Fruit fly (Drosophila melanogaster): ENCODE results near the gene CG12655.
"Not testable (repeated sequence)": the region's sequence is repeated elsewhere in the genome, so short reads cannot be mapped to it uniquely, and the experiment has no call there.

CG12655 gene

dm6 chrX:19959353-19959969, at the start of gene CG12655:
Gene CG12655, minus strand, starts transcription at chrX:19959403.
- no peak for TF ChIP-seq CG8478 (optimal IDR thresholded peaks at IDR 0.05)
- TF ChIP-seq CTCF (optimal IDR thresholded peaks at IDR 0.05) = no peak

- TF ChIP-seq CTCF (optimal IDR thresholded peaks at IDR 0.05) (no peak), CG8478 (optimal IDR thresholded peaks at IDR 0.05) (no peak)
Measured at dm6 chrX:20001996-20002395, 42.8 kb upstream of the CG12655 start, which contains the start of gene lky. Gene lky, minus strand, starts transcription at chrX:20002096.

dm6 chrX:19964215-19964614, 5.0 kb upstream of the CG12655 start:
- TF ChIP-seq CTCF (optimal IDR thresholded peaks at IDR 0.05) = no peak
- TF ChIP-seq CG8478 (optimal IDR thresholded peaks at IDR 0.05) = no peak

dm6 chrX:19960881-19961347, 1.7 kb upstream of the CG12655 start, which contains the start of gene Nep3:
Gene Nep3, plus strand, starts transcription at chrX:19961297.
- TF ChIP-seq CTCF (optimal IDR thresholded peaks at IDR 0.05) (no peak), CG8478 (optimal IDR thresholded peaks at IDR 0.05) (no peak)

dm6 chrX:19958242-19958641, 961 bp downstream of the CG12655 start, which contains the start of gene CG43784:
Gene CG43784, minus strand, starts transcription at chrX:19958342.
- TF ChIP-seq CTCF, CG8478 (optimal IDR thresholded peaks at IDR 0.05): not testable (repeated sequence)

dm6 chrX:19953508-19953907, 5.7 kb downstream of the CG12655 start, which contains the start of gene CG45494:
Gene CG45494, minus strand, starts transcription at chrX:19953608.
- not testable (repeated sequence) for TF ChIP-seq CTCF, CG8478 (optimal IDR thresholded peaks at IDR 0.05)

dm6 chrX:19948773-19949172, 10.4 kb downstream of the CG12655 start, which contains the start of gene CG45493:
Gene CG45493, minus strand, starts transcription at chrX:19948873.
- not testable (repeated sequence) for TF ChIP-seq CG8478, CTCF (optimal IDR thresholded peaks at IDR 0.05)

- TF ChIP-seq CG8478, CTCF (optimal IDR thresholded peaks at IDR 0.05): not testable (repeated sequence)
Measured at dm6 chrX:19944047-19944446, 15.2 kb downstream of the CG12655 start, which contains the start of gene CG45492. Gene CG45492, minus strand, starts transcription at chrX:19944147.

- not testable (repeated sequence) for TF ChIP-seq CTCF, CG8478 (optimal IDR thresholded peaks at IDR 0.05)
Measured at dm6 chrX:19938894-19939293, 20.3 kb downstream of the CG12655 start, which contains the start of gene CG45491. Gene CG45491, minus strand, starts transcription at chrX:19938994.

- TF ChIP-seq CG8478, CTCF (optimal IDR thresholded peaks at IDR 0.05): not testable (repeated sequence)
Measured at dm6 chrX:19934194-19934593, 25.0 kb downstream of the CG12655 start, which contains the start of gene CG45490. Gene CG45490, minus strand, starts transcription at chrX:19934294.

- TF ChIP-seq CTCF, CG8478 (optimal IDR thresholded peaks at IDR 0.05): not testable (repeated sequence)
Measured at dm6 chrX:19929078-19929477, 30.1 kb downstream of the CG12655 start, which contains the start of gene CG45489. Gene CG45489, minus strand, starts transcription at chrX:19929178.

- not testable (repeated sequence) for TF ChIP-seq CTCF, CG8478 (optimal IDR thresholded peaks at IDR 0.05)
Measured at dm6 chrX:19920335-19920734, 38.9 kb downstream of the CG12655 start, which contains the start of gene CG45488. Gene CG45488, minus strand, starts transcription at chrX:19920435.

dm6 chrX:19915181-19915580, 44.0 kb downstream of the CG12655 start, which contains the start of gene CG45487:
Gene CG45487, minus strand, starts transcription at chrX:19915281.
- not testable (repeated sequence) for TF ChIP-seq CG8478, CTCF (optimal IDR thresholded peaks at IDR 0.05)

dm6 chrX:19910017-19910416, 49.2 kb downstream of the CG12655 start, which contains the start of gene CG45486:
Gene CG45486, minus strand, starts transcription at chrX:19910117.
- TF ChIP-seq CG8478, CTCF (optimal IDR thresholded peaks at IDR 0.05): not testable (repeated sequence)
